Worm (Caenorhabditis elegans): ENCODE measurements around the gene cul-5.

cul-5 gene

ce11 chrV:10174632-10175075, 4.7 kb upstream of the cul-5 start:
- no peak for TF ChIP-seq B0310.2 (tag; optimal IDR thresholded peaks at IDR 0.05)
- TF ChIP-seq ceh-13 (GFP tag; optimal IDR thresholded peaks at IDR 0.05), result no peak
- no peak for TF ChIP-seq scrt-1 (GFP tag; IDR thresholded peaks at IDR 0.05)
- no peak for TF ChIP-seq tra-4 (tag; optimal IDR thresholded peaks at IDR 0.05)
- no peak for TF ChIP-seq ama-1 (optimal IDR thresholded peaks at IDR 0.05)
- no peak for TF ChIP-seq tbx-37 (GFP tag; conservative IDR thresholded peaks at IDR 0.05)
- no peak for TF ChIP-seq hmg-4 (GFP tag; optimal IDR thresholded peaks at IDR 0.05)
- no peak for TF ChIP-seq ets-7 (tag; optimal IDR thresholded peaks at IDR 0.05)
- TF ChIP-seq tbx-11 (GFP tag; IDR thresholded peaks at IDR 0.05), result no peak
- no peak for TF ChIP-seq flt-1 (GFP tag; IDR thresholded peaks at IDR 0.05)
- no peak for TF ChIP-seq hmbx-1 (tag; optimal IDR thresholded peaks at IDR 0.05)
- no peak for TF ChIP-seq F13C5.2 (tag; optimal IDR thresholded peaks at IDR 0.05)
- TF ChIP-seq aly-1 (tag; optimal IDR thresholded peaks at IDR 0.05), result no peak
- TF ChIP-seq pes-1 (GFP tag; IDR thresholded peaks at IDR 0.05), result no peak
- no peak for TF ChIP-seq hnd-1 (tag; optimal IDR thresholded peaks at IDR 0.05)
- no peak for TF ChIP-seq sea-1 (GFP tag; conservative IDR thresholded peaks at IDR 0.05)
- no peak for TF ChIP-seq ceh-36 (tag; optimal IDR thresholded peaks at IDR 0.05)

- no peak for TF ChIP-seq ama-1 (optimal IDR thresholded peaks at IDR 0.05)
- peak; percentile 44 for TF ChIP-seq F13C5.2 (tag; optimal IDR thresholded peaks at IDR 0.05)
These were observed 1.2 kb upstream of the cul-5 start for ce11 chrV:10178166-10178565.

- TF ChIP-seq aly-1 (tag; optimal IDR thresholded peaks at IDR 0.05), result no peak
- TF ChIP-seq hnd-1 (tag; optimal IDR thresholded peaks at IDR 0.05), result no peak
- no peak for TF ChIP-seq sea-1 (GFP tag; conservative IDR thresholded peaks at IDR 0.05)
- TF ChIP-seq tbx-11 (GFP tag; IDR thresholded peaks at IDR 0.05), result no peak
- TF ChIP-seq hmbx-1 (tag; optimal IDR thresholded peaks at IDR 0.05), result no peak
These were observed 3.6 kb downstream of the cul-5 start, which contains the start of gene ZK856.4 for ce11 chrV:10182984-10183383. TSS of gene ZK856.4 (plus strand) at chrV:10183284.

- no peak for TF ChIP-seq tbx-11 (GFP tag; IDR thresholded peaks at IDR 0.05)
- no peak for TF ChIP-seq hnd-1 (tag; optimal IDR thresholded peaks at IDR 0.05)
- no peak for TF ChIP-seq sea-1 (GFP tag; conservative IDR thresholded peaks at IDR 0.05)
These were observed 4.5 kb downstream of the cul-5 start for ce11 chrV:10183810-10184209.

ce11 chrV:10185719-10186118, 6.4 kb downstream of the cul-5 start, which contains the start of gene ZK856.18:
TSS of gene ZK856.18 (minus strand) at chrV:10186007.
- TF ChIP-seq sea-1 (GFP tag; conservative IDR thresholded peaks at IDR 0.05), result no peak
- TF ChIP-seq aly-1 (tag; optimal IDR thresholded peaks at IDR 0.05), result no peak
- no peak for TF ChIP-seq tra-4 (tag; optimal IDR thresholded peaks at IDR 0.05)
- TF ChIP-seq ama-1 (optimal IDR thresholded peaks at IDR 0.05), result no peak
- TF ChIP-seq scrt-1 (GFP tag; IDR thresholded peaks at IDR 0.05), result no peak
- no peak for TF ChIP-seq ceh-36 (tag; optimal IDR thresholded peaks at IDR 0.05)
- no peak for TF ChIP-seq ceh-13 (GFP tag; optimal IDR thresholded peaks at IDR 0.05)
- TF ChIP-seq hmbx-1 (tag; optimal IDR thresholded peaks at IDR 0.05), result no peak
- TF ChIP-seq hmg-4 (GFP tag; optimal IDR thresholded peaks at IDR 0.05), result no peak
- no peak for TF ChIP-seq tbx-11 (GFP tag; IDR thresholded peaks at IDR 0.05)
- TF ChIP-seq F13C5.2 (tag; optimal IDR thresholded peaks at IDR 0.05), result no peak
- no peak for TF ChIP-seq pes-1 (GFP tag; IDR thresholded peaks at IDR 0.05)
- no peak for TF ChIP-seq hnd-1 (tag; optimal IDR thresholded peaks at IDR 0.05)
- no peak for TF ChIP-seq B0310.2 (tag; optimal IDR thresholded peaks at IDR 0.05)
- no peak for TF ChIP-seq tbx-37 (GFP tag; conservative IDR thresholded peaks at IDR 0.05)
- no peak for TF ChIP-seq ets-7 (tag; optimal IDR thresholded peaks at IDR 0.05)
- no peak for TF ChIP-seq flt-1 (GFP tag; IDR thresholded peaks at IDR 0.05)

- TF ChIP-seq sea-1 (GFP tag; conservative IDR thresholded peaks at IDR 0.05), result no peak
- no peak for TF ChIP-seq aly-1 (tag; optimal IDR thresholded peaks at IDR 0.05)
- TF ChIP-seq tra-4 (tag; optimal IDR thresholded peaks at IDR 0.05), result no peak
- TF ChIP-seq ets-7 (tag; optimal IDR thresholded peaks at IDR 0.05), result no peak
- TF ChIP-seq ceh-13 (GFP tag; optimal IDR thresholded peaks at IDR 0.05), result no peak
- TF ChIP-seq F13C5.2 (tag; optimal IDR thresholded peaks at IDR 0.05), result no peak
- no peak for TF ChIP-seq B0310.2 (tag; optimal IDR thresholded peaks at IDR 0.05)
- no peak for TF ChIP-seq ama-1 (optimal IDR thresholded peaks at IDR 0.05)
- TF ChIP-seq hmbx-1 (tag; optimal IDR thresholded peaks at IDR 0.05), result no peak
- TF ChIP-seq pes-1 (GFP tag; IDR thresholded peaks at IDR 0.05), result no peak
- no peak for TF ChIP-seq ceh-36 (tag; optimal IDR thresholded peaks at IDR 0.05)
- TF ChIP-seq tbx-37 (GFP tag; conservative IDR thresholded peaks at IDR 0.05), result no peak
- no peak for TF ChIP-seq flt-1 (GFP tag; IDR thresholded peaks at IDR 0.05)
- TF ChIP-seq hnd-1 (tag; optimal IDR thresholded peaks at IDR 0.05), result no peak
- no peak for TF ChIP-seq tbx-11 (GFP tag; IDR thresholded peaks at IDR 0.05)
- TF ChIP-seq hmg-4 (GFP tag; optimal IDR thresholded peaks at IDR 0.05), result no peak
- no peak for TF ChIP-seq scrt-1 (GFP tag; IDR thresholded peaks at IDR 0.05)
These were observed 10.8 kb downstream of the cul-5 start, which contains the start of gene ZK856.5 for ce11 chrV:10190081-10190556. TSS of gene ZK856.5 (minus strand) at chrV:10190131.

- TF ChIP-seq ceh-36 (tag; optimal IDR thresholded peaks at IDR 0.05) (no peak), tra-4 (tag; optimal IDR thresholded peaks at IDR 0.05) (no peak), tbx-37 (GFP tag; conservative IDR thresholded peaks at IDR 0.05) (no peak), pes-1 (GFP tag; IDR thresholded peaks at IDR 0.05) (no peak), F13C5.2 (tag; optimal IDR thresholded peaks at IDR 0.05) (no peak), B0310.2 (tag; optimal IDR thresholded peaks at IDR 0.05) (no peak), hmg-4 (GFP tag; optimal IDR thresholded peaks at IDR 0.05) (no peak), scrt-1 (GFP tag; IDR thresholded peaks at IDR 0.05) (no peak), sea-1 (GFP tag; conservative IDR thresholded peaks at IDR 0.05) (no peak), tbx-11 (GFP tag; IDR thresholded peaks at IDR 0.05) (no peak), flt-1 (GFP tag; IDR thresholded peaks at IDR 0.05) (no peak), ama-1 (optimal IDR thresholded peaks at IDR 0.05) (no peak), ets-7 (tag; optimal IDR thresholded peaks at IDR 0.05) (no peak), hnd-1 (tag; optimal IDR thresholded peaks at IDR 0.05) (no peak), hmbx-1 (tag; optimal IDR thresholded peaks at IDR 0.05) (no peak), ceh-13 (GFP tag; optimal IDR thresholded peaks at IDR 0.05) (no peak), aly-1 (tag; optimal IDR thresholded peaks at IDR 0.05) (no peak)
These were observed 11.9 kb downstream of the cul-5 start for ce11 chrV:10191242-10191641.

All from whole organism, early embryonic.